Worm (Caenorhabditis elegans): ENCODE measurements around the gene M163.5.
"Not testable (repeated sequence)": the region's sequence is repeated elsewhere in the genome, so short reads cannot be mapped to it uniquely, and the experiment has no call there.

ce11 chrX:14525081-14525324 is 51.2 kb downstream of the M163.5 start, which contains the start of gene nspc-17:
- TF ChIP-seq him-1, dao-5 (tag; optimal IDR thresholded peaks at IDR 0.05): not testable (repeated sequence)

Measured in whole organism, L4/young adult.